Fruit fly (Drosophila melanogaster) whole organism, prepupa: ENCODE results near the gene KdelR.

Source experiments
- Blimp-1 ChIP-seq: fragments of 200-800 bp; sonication (Bioruptor generic); optimal IDR thresholded peaks from 3 replicates; lab custom pipeline; 2017; ENCODE audit warnings: missing biosample characterization, missing genetic modification characterization, mild to moderate bottlenecking, moderate library complexity, missing genetic modification reagents
- CG10631 ChIP-seq: fragments of 200-800 bp; sonication (Bioruptor generic); optimal IDR thresholded peaks from 2 replicates; lab custom pipeline; 2016; ENCODE audit warnings: missing biosample characterization, missing genetic modification characterization
- CG10669 ChIP-seq: fragments of 200-800 bp; sonication (Bioruptor generic); optimal IDR thresholded peaks from 3 replicates; lab custom pipeline; 2018; ENCODE audit warnings: missing biosample characterization, mild to moderate bottlenecking, missing genetic modification characterization, moderate library complexity
- CG11762 ChIP-seq: fragments of 200-800 bp; sonication (Bioruptor generic); optimal IDR thresholded peaks from 3 replicates; lab custom pipeline; 2016; ENCODE audit warnings: missing biosample characterization, missing genetic modification characterization; ENCODE audit not compliant: insufficient read depth
- CG1621 ChIP-seq: fragments of 200-800 bp; sonication (Bioruptor generic); optimal IDR thresholded peaks from 3 replicates; lab custom pipeline; 2018; ENCODE audit warnings: missing biosample characterization, mild to moderate bottlenecking, missing genetic modification characterization
- CG16779 ChIP-seq: fragments of 200-800 bp; sonication (Bioruptor generic); optimal IDR thresholded peaks from 3 replicates; lab custom pipeline; 2017; ENCODE audit warnings: missing biosample characterization, mild to moderate bottlenecking, missing genetic modification characterization
- CG3032 ChIP-seq: fragments of 200-800 bp; optimal IDR thresholded peaks from 2 replicates; lab custom pipeline; 2019; ENCODE audit warnings: missing biosample characterization, mild to moderate bottlenecking, missing genetic modification characterization, moderate library complexity
- CG31627 ChIP-seq: fragments of 200-800 bp; sonication (Bioruptor generic); optimal IDR thresholded peaks from 3 replicates; lab custom pipeline; 2016; ENCODE audit warnings: missing biosample characterization, missing genetic modification characterization
- CG32006 ChIP-seq: fragments of 200-800 bp; sonication (Bioruptor generic); optimal IDR thresholded peaks from 3 replicates; lab custom pipeline; 2017; ENCODE audit warnings: missing biosample characterization, mild to moderate bottlenecking, missing genetic modification characterization
- CG3919 ChIP-seq: fragments of 200-800 bp; sonication (Bioruptor generic); optimal IDR thresholded peaks from 3 replicates; lab custom pipeline; 2016; ENCODE audit warnings: missing biosample characterization, missing genetic modification characterization
- CG4318 ChIP-seq: fragments of 200-800 bp; sonication (Bioruptor generic); optimal IDR thresholded peaks from 3 replicates; lab custom pipeline; 2017; ENCODE audit warnings: missing biosample characterization, mild to moderate bottlenecking, missing genetic modification characterization
- CG6276 ChIP-seq: fragments of 200-800 bp; sonication (Bioruptor generic); optimal IDR thresholded peaks from 2 replicates; lab custom pipeline; 2017; ENCODE audit warnings: missing biosample characterization, mild to moderate bottlenecking, missing genetic modification characterization
- CG6792 ChIP-seq: fragments of 200-800 bp; sonication (Bioruptor generic); optimal IDR thresholded peaks from 3 replicates; lab custom pipeline; 2016; ENCODE audit warnings: missing biosample characterization, missing genetic modification characterization
- CG6808 ChIP-seq: fragments of 200-800 bp; sonication (Bioruptor generic); optimal IDR thresholded peaks from 3 replicates; lab custom pipeline; 2017; ENCODE audit warnings: missing biosample characterization, missing genetic modification characterization, mild to moderate bottlenecking, moderate library complexity, missing genetic modification reagents
- CG6854 ChIP-seq: fragments of 200-800 bp; sonication (Bioruptor generic); optimal IDR thresholded peaks from 2 replicates; lab custom pipeline; 2017; ENCODE audit warnings: missing biosample characterization, mild to moderate bottlenecking, missing genetic modification characterization
- CG7368 ChIP-seq: fragments of 200-800 bp; sonication (Bioruptor generic); optimal IDR thresholded peaks from 3 replicates; lab custom pipeline; 2016; ENCODE audit warnings: missing biosample characterization, missing genetic modification characterization
- CG8319 ChIP-seq: fragments of 200-800 bp; sonication (Bioruptor generic); optimal IDR thresholded peaks from 3 replicates; lab custom pipeline; 2016; ENCODE audit warnings: missing biosample characterization, missing genetic modification characterization
- CG8632 ChIP-seq: fragments of 200-800 bp; sonication (Bioruptor generic); optimal IDR thresholded peaks from 3 replicates; lab custom pipeline; 2016; ENCODE audit warnings: missing biosample characterization, missing genetic modification characterization
- CG9139 ChIP-seq: fragments of 200-800 bp; sonication (Bioruptor generic); optimal IDR thresholded peaks from 3 replicates; lab custom pipeline; 2017; ENCODE audit warnings: missing biosample characterization, mild to moderate bottlenecking, missing genetic modification characterization
- Eip75B ChIP-seq: fragments of 200-800 bp; sonication (Bioruptor generic); optimal IDR thresholded peaks from 3 replicates; lab custom pipeline; 2016; ENCODE audit warnings: missing biosample characterization, missing genetic modification characterization
- Eip78C ChIP-seq: fragments of 200-800 bp; sonication (Bioruptor generic); peaks from one replicate; lab custom pipeline; 2016; ENCODE audit warnings: missing biosample characterization, missing genetic modification characterization
- Eip93F ChIP-seq: fragments of 200-800 bp; sonication (Bioruptor generic); optimal IDR thresholded peaks from 2 replicates; lab custom pipeline; 2016; ENCODE audit warnings: missing biosample characterization, mild to moderate bottlenecking, missing genetic modification characterization
- Ets21C ChIP-seq: fragments of 200-800 bp; sonication (Bioruptor generic); optimal IDR thresholded peaks from 3 replicates; lab custom pipeline; 2016; ENCODE audit warnings: missing biosample characterization, missing genetic modification characterization
- Ets96B ChIP-seq: fragments of 200-800 bp; optimal IDR thresholded peaks from 2 replicates; lab custom pipeline; 2019; ENCODE audit warnings: missing biosample characterization, mild to moderate bottlenecking, missing genetic modification characterization, moderate library complexity
- Gug ChIP-seq: fragments of 200-800 bp; sonication (Bioruptor generic); IDR thresholded peaks from 2 replicates; pipeline ENCODE4 v1.3.6; 2022; ENCODE audit warnings: missing biosample characterization, missing genetic modification characterization
- Hr38 ChIP-seq: sonication (Bioruptor generic); optimal IDR thresholded peaks from 2 replicates; lab custom pipeline; 2016; ENCODE audit warnings: missing biosample characterization, missing genetic modification characterization
- Hr4 ChIP-seq: fragments of 200-800 bp; sonication (Bioruptor generic); optimal IDR thresholded peaks from 3 replicates; lab custom pipeline; 2016; ENCODE audit warnings: missing biosample characterization, missing genetic modification characterization
- Lpt ChIP-seq: fragments of 200-800 bp; sonication (Bioruptor generic); optimal IDR thresholded peaks from 3 replicates; lab custom pipeline; 2016; ENCODE audit warnings: missing biosample characterization, missing genetic modification characterization
- Met ChIP-seq: fragments of 200-800 bp; sonication (Bioruptor generic); optimal IDR thresholded peaks from 3 replicates; lab custom pipeline; 2016; ENCODE audit warnings: missing biosample characterization, missing genetic modification characterization
- OdsH ChIP-seq: fragments of 200-800 bp; sonication (Bioruptor generic); optimal IDR thresholded peaks from 3 replicates; lab custom pipeline; 2016; ENCODE audit warnings: missing biosample characterization, missing genetic modification characterization
- Smox ChIP-seq: fragments of 200-800 bp; sonication (Bioruptor generic); optimal IDR thresholded peaks from 3 replicates; lab custom pipeline; 2016; ENCODE audit warnings: missing biosample characterization, missing genetic modification characterization
- Sox14 ChIP-seq: fragments of 200-800 bp; sonication (Bioruptor generic); optimal IDR thresholded peaks from 3 replicates; lab custom pipeline; 2016; ENCODE audit warnings: missing biosample characterization, missing genetic modification characterization
- Sox15 ChIP-seq: fragments of 200-800 bp; sonication (Bioruptor generic); optimal IDR thresholded peaks from 3 replicates; lab custom pipeline; 2016; ENCODE audit warnings: missing biosample characterization, missing genetic modification characterization
- achi ChIP-seq: fragments of 200-800 bp; sonication (Bioruptor generic); optimal IDR thresholded peaks from 3 replicates; lab custom pipeline; 2016; ENCODE audit warnings: missing biosample characterization, missing genetic modification characterization
- acj6 ChIP-seq: fragments of 200-800 bp; sonication (Bioruptor generic); optimal IDR thresholded peaks from 3 replicates; lab custom pipeline; 2016; ENCODE audit warnings: missing biosample characterization, missing genetic modification characterization
- dac ChIP-seq: fragments of 200-800 bp; sonication (Bioruptor generic); optimal IDR thresholded peaks from 2 replicates; lab custom pipeline; 2017; ENCODE audit warnings: missing biosample characterization, mild to moderate bottlenecking, missing genetic modification characterization
- dsx ChIP-seq: fragments of 200-800 bp; optimal IDR thresholded peaks from 3 replicates; lab custom pipeline; 2019; ENCODE audit warnings: missing biosample characterization, mild to moderate bottlenecking, missing genetic modification characterization, moderate library complexity; ENCODE audit not compliant: poor library complexity, severe bottlenecking
- eg ChIP-seq: fragments of 200-800 bp; sonication (Bioruptor generic); IDR thresholded peaks from 3 replicates; pipeline ENCODE4 v1.3.6; 2022; ENCODE audit warnings: missing biosample characterization, missing genetic modification characterization
- esn ChIP-seq: fragments of 200-800 bp; sonication (Bioruptor generic); optimal IDR thresholded peaks from 2 replicates; lab custom pipeline; 2016; ENCODE audit warnings: missing biosample characterization, mild to moderate bottlenecking, missing genetic modification characterization, moderate library complexity
- fd59A ChIP-seq: fragments of 200-800 bp; sonication (Bioruptor generic); optimal IDR thresholded peaks from 2 replicates; lab custom pipeline; 2017; ENCODE audit warnings: missing biosample characterization, mild to moderate bottlenecking, missing genetic modification characterization, missing genetic modification reagents
- fd85E ChIP-seq: fragments of 200-800 bp; sonication (Bioruptor generic); optimal IDR thresholded peaks from 3 replicates; lab custom pipeline; 2016; ENCODE audit warnings: missing biosample characterization, missing genetic modification characterization
- fkh ChIP-seq: fragments of 200-800 bp; sonication (Bioruptor generic); optimal IDR thresholded peaks from 3 replicates; lab custom pipeline; 2017; ENCODE audit warnings: missing biosample characterization, mild to moderate bottlenecking, missing genetic modification characterization, moderate library complexity
- lz ChIP-seq: fragments of 200-800 bp; sonication (Bioruptor generic); optimal IDR thresholded peaks from 3 replicates; lab custom pipeline; 2016; ENCODE audit warnings: missing biosample characterization, missing genetic modification characterization
- pdm3 ChIP-seq: fragments of 200-800 bp; sonication (Bioruptor generic); optimal IDR thresholded peaks from 3 replicates; lab custom pipeline; 2016; ENCODE audit warnings: missing biosample characterization, missing genetic modification characterization
- salr ChIP-seq, 2 experiments: fragments of 200-800 bp; sonication (Bioruptor generic); optimal IDR thresholded peaks; 3 replicates each; lab custom pipeline; 2016 to 2018; ENCODE audit warnings: missing biosample characterization in 2 of 2, missing genetic modification characterization in 2 of 2, mild to moderate bottlenecking in 1 of 2
- spab ChIP-seq: fragments of 200-800 bp; sonication (Bioruptor generic); optimal IDR thresholded peaks from 2 replicates; lab custom pipeline; 2017; ENCODE audit warnings: missing biosample characterization, mild to moderate bottlenecking, missing genetic modification characterization, missing genetic modification reagents
- ss ChIP-seq, 2 experiments: fragments of 200-800 bp; sonication (Bioruptor generic); optimal IDR thresholded peaks; 2 replicates in 1 of 2; 3 replicates in 1 of 2; lab custom pipeline; 2017 to 2018; ENCODE audit warnings: mild to moderate bottlenecking in 2 of 2, missing biosample characterization in 2 of 2, missing genetic modification characterization in 2 of 2, moderate library complexity in 1 of 2
- vri ChIP-seq: fragments of 200-800 bp; sonication (Bioruptor generic); optimal IDR thresholded peaks from 3 replicates; lab custom pipeline; 2016; ENCODE audit warnings: missing biosample characterization, mild to moderate bottlenecking, missing genetic modification characterization

Gene KdelR

dm6 chr2L:10466865-10467270, 40.2 kb downstream of the KdelR start:
- TF ChIP-seq Hr4, result peak; percentile 47
- peak in 1 of 2 experiments; percentile 62 for TF ChIP-seq salr (GFP tag; optimal IDR thresholded peaks at IDR 0.05; lab: Kevin White, UChicago)
- no peak for TF ChIP-seq Smox (GFP tag; lab: Kevin White, UChicago)
- TF ChIP-seq achi (GFP tag; lab: Kevin White, UChicago), result peak; percentile 18
- TF ChIP-seq CG6276 (GFP tag; lab: Kevin White, UChicago), result peak; percentile 29
- peak; percentile 17 for TF ChIP-seq OdsH (GFP tag; lab: Kevin White, UChicago)
- peak; percentile 12 for TF ChIP-seq acj6 (GFP tag; lab: Kevin White, UChicago)
- peak; percentile 79 for TF ChIP-seq Eip78C
- no peak for TF ChIP-seq CG6854 (GFP tag; lab: Kevin White, UChicago)

- TF ChIP-seq fd85E (GFP tag; lab: Kevin White, UChicago) (no peak), Sox14 (GFP tag; lab: Kevin White, UChicago) (peak; percentile 30), lz (peak; percentile 7), CG8319 (peak; percentile 4), Eip93F (no peak), achi (GFP tag; lab: Kevin White, UChicago) (peak; percentile 54), Met (GFP tag; lab: Kevin White, UChicago) (peak; percentile 25), ss (GFP tag; optimal IDR thresholded peaks at IDR 0.05; lab: Kevin White, UChicago) (no peak), CG3919 (GFP tag; lab: Kevin White, UChicago) (peak; percentile 55), salr (GFP tag; optimal IDR thresholded peaks at IDR 0.05; lab: Kevin White, UChicago) (peak in 1 of 2 experiments; percentile 30), CG32006 (GFP tag; lab: Kevin White, UChicago) (peak; percentile 67), CG10669 (GFP tag; lab: Kevin White, UChicago) (peak; percentile 75), CG1621 (tag; lab: Kevin White, UChicago) (no peak), Sox15 (GFP tag; lab: Kevin White, UChicago) (peak; percentile 25), CG4318 (peak; percentile 19), Eip75B (GFP tag; lab: Kevin White, UChicago) (peak; percentile 5), CG6792 (GFP tag; lab: Kevin White, UChicago) (peak; percentile 52), Ets96B (tag; lab: Kevin White, UChicago) (peak; percentile 69), CG6808 (peak; percentile 48), spab (GFP tag; lab: Kevin White, UChicago) (peak; percentile 55), CG11762 (GFP tag; lab: Kevin White, UChicago) (peak; percentile 30), eg (GFP tag; lab: Robert Waterston, UW) (no peak; the same call in 2 of the 3 replicates), acj6 (GFP tag; lab: Kevin White, UChicago) (peak; percentile 52), CG9139 (no peak), Smox (GFP tag; lab: Kevin White, UChicago) (peak; percentile 40), Gug (GFP tag; lab: Robert Waterston, UW) (no peak), Ets21C (no peak), vri (GFP tag; lab: Kevin White, UChicago) (no peak), CG10631 (peak; percentile 46), CG3032 (tag; lab: Kevin White, UChicago) (peak; percentile 60), CG6276 (GFP tag; lab: Kevin White, UChicago) (peak; percentile 10), fd59A (GFP tag; lab: Kevin White, UChicago) (peak; percentile 27), esn (peak; percentile 24), CG16779 (no peak), Eip78C (peak; percentile 81), CG31627 (peak; percentile 14), CG6854 (GFP tag; lab: Kevin White, UChicago) (no peak), fkh (GFP tag; lab: Kevin White, UChicago) (no peak), Lpt (GFP tag; lab: Kevin White, UChicago) (peak; percentile 13), dac (GFP tag; lab: Kevin White, UChicago) (no peak), Blimp-1 (GFP tag; lab: Kevin White, UChicago) (no peak), CG7368 (peak; percentile 37), Hr38 (GFP tag; lab: Kevin White, UChicago) (no peak), pdm3 (GFP tag; lab: Kevin White, UChicago) (peak; percentile 60), CG8632 (GFP tag; lab: Kevin White, UChicago) (peak; percentile 30), Hr4 (peak; percentile 43), dsx (GFP tag; lab: Kevin White, UChicago) (no peak)
Observed at dm6 chr2L:10468388-10468787, 41.7 kb downstream of the KdelR start.
